Worm (Caenorhabditis elegans): ENCODE measurements around the gene hmg-12.

hmg-12 gene

ce11 chrII:11874674-11875198 lies 41.6 kb upstream of the hmg-12 start, which contains the start of the genes npp-3 and top-2 (continued):
- no peak for TF ChIP-seq nfya-1 (tag; optimal IDR thresholded peaks at IDR 0.05; ENCODE audit: borderline replicate concordance, insufficient read depth)
- TF ChIP-seq cebp-2 (GFP tag; IDR thresholded peaks at IDR 0.05): no peak
- TF ChIP-seq Y53F4B.3 (GFP tag; IDR thresholded peaks at IDR 0.05): no peak
- no peak for TF ChIP-seq fkh-3 (tag; optimal IDR thresholded peaks at IDR 0.05)
- TF ChIP-seq attf-6 (GFP tag; IDR thresholded peaks at IDR 0.05): peak; percentile 86
- TF ChIP-seq hlh-26 (GFP tag; conservative IDR thresholded peaks at IDR 0.05): no peak
- TF ChIP-seq C17E4.6 (GFP tag; IDR thresholded peaks at IDR 0.05): peak; percentile 97
- peak; percentile 98 for TF ChIP-seq ceh-91 (GFP tag; IDR thresholded peaks at IDR 0.05)
- peak; percentile 95 for TF ChIP-seq snpc-3.4 (tag; optimal IDR thresholded peaks at IDR 0.05)
- no peak for TF ChIP-seq bed-2 (GFP tag; IDR thresholded peaks at IDR 0.05)
- TF ChIP-seq F23B12.7 (tag; optimal IDR thresholded peaks at IDR 0.05; ENCODE audit: insufficient read depth): peak; percentile 88
- TF ChIP-seq nhr-80 (tag; optimal IDR thresholded peaks at IDR 0.05): peak; percentile 7
- TF ChIP-seq nfya-2 (GFP tag; IDR thresholded peaks at IDR 0.05): 0 out of 2 replicates have a peak, but pooled peaks have one; percentile 34
- peak; percentile 11; the same call in 1 of the 2 replicates for TF ChIP-seq lin-26 (GFP tag; IDR thresholded peaks at IDR 0.05)
- no peak for TF ChIP-seq aptf-3 (GFP tag; IDR thresholded peaks at IDR 0.05)
- TF ChIP-seq ceh-27 (GFP tag; optimal IDR thresholded peaks at IDR 0.05): peak; percentile 94
- TF ChIP-seq lin-35 (GFP tag; optimal IDR thresholded peaks at IDR 0.05): peak; percentile 85 to 97 (median 86)
- peak; percentile 88 for TF ChIP-seq madf-10 (tag; optimal IDR thresholded peaks at IDR 0.05)
- TF ChIP-seq egrh-3 (GFP tag; IDR thresholded peaks at IDR 0.05): 0 out of 2 replicates have a peak, but pooled peaks have one; percentile 36
- TF ChIP-seq F55B11.4 (tag; optimal IDR thresholded peaks at IDR 0.05; ENCODE audit: borderline replicate concordance, insufficient read depth): no peak
- TF ChIP-seq ama-1 (optimal IDR thresholded peaks at IDR 0.05): no peak
- TF ChIP-seq ama-1 (GFP tag; optimal IDR thresholded peaks at IDR 0.05): no peak
- no peak for TF ChIP-seq ceh-79 (tag; optimal IDR thresholded peaks at IDR 0.05)
- no peak for TF ChIP-seq lsy-27 (tag; optimal IDR thresholded peaks at IDR 0.05; ENCODE audit: borderline replicate concordance, insufficient read depth)
- peak; percentile 81 for TF ChIP-seq aptf-2 (GFP tag; conservative IDR thresholded peaks at IDR 0.05)
- TF ChIP-seq gei-17 (GFP tag; optimal IDR thresholded peaks at IDR 0.05): peak; percentile 57
- no peak for TF ChIP-seq T07F8.4 (tag; optimal IDR thresholded peaks at IDR 0.05)
- no peak for TF ChIP-seq bed-1 (GFP tag; IDR thresholded peaks at IDR 0.05)
- TF ChIP-seq hlh-12 (tag; optimal IDR thresholded peaks at IDR 0.05): no peak
- peak; percentile 74 for TF ChIP-seq tbp1 (GFP tag; optimal IDR thresholded peaks at IDR 0.05)
- peak; percentile 70 for TF ChIP-seq C06A6.2 (GFP tag; conservative IDR thresholded peaks at IDR 0.05)
- peak; percentile 83 for TF ChIP-seq attf-3 (GFP tag; conservative IDR thresholded peaks at IDR 0.05)
- 0 out of 2 replicates have a peak, but pooled peaks have one; percentile 41 for TF ChIP-seq egl-18 (GFP tag; IDR thresholded peaks at IDR 0.05)
- TF ChIP-seq somi-1 (GFP tag; optimal IDR thresholded peaks at IDR 0.05): peak; percentile 70
- no peak for TF ChIP-seq ztf-22 (GFP tag; optimal IDR thresholded peaks at IDR 0.05)
- TF ChIP-seq tlf-1 (GFP tag; optimal IDR thresholded peaks at IDR 0.05): peak; percentile 97
- no peak for TF ChIP-seq F52B5.7 (tag; optimal IDR thresholded peaks at IDR 0.05)
- no peak for TF ChIP-seq mxl-1 (tag; optimal IDR thresholded peaks at IDR 0.05)
- no peak for TF ChIP-seq nhr-179 (tag; optimal IDR thresholded peaks at IDR 0.05)
- peak; percentile 13 to 67 for TF ChIP-seq let-607 (tag; optimal IDR thresholded peaks at IDR 0.05)
- TF ChIP-seq T26A5.8 (tag; optimal IDR thresholded peaks at IDR 0.05): no peak
- TF ChIP-seq madf-8 (GFP tag; conservative IDR thresholded peaks at IDR 0.05): peak; percentile 95
- peak; percentile 98 for TF ChIP-seq lin-54 (GFP tag; optimal IDR thresholded peaks at IDR 0.05)
- TF ChIP-seq nhr-120 (GFP tag; IDR thresholded peaks at IDR 0.05): no peak
- TF ChIP-seq lag-1 (GFP tag; IDR thresholded peaks at IDR 0.05): no peak
- no peak for TF ChIP-seq unc-62 (GFP tag; optimal IDR thresholded peaks at IDR 0.05)
- peak; percentile 96 for TF ChIP-seq B0336.3 (GFP tag; IDR thresholded peaks at IDR 0.05)
- peak; percentile 98 for TF ChIP-seq efl-1 (GFP tag; optimal IDR thresholded peaks at IDR 0.05)
- no peak for TF ChIP-seq F57A8.1 (GFP tag; optimal IDR thresholded peaks at IDR 0.05)

Data from whole organism, young adult.